Fruit fly (Drosophila melanogaster) whole organism, embryonic: ENCODE results near the gene CG12951.
A peak's percentile ranks its signal among the peaks of the same experiment; 100 is the strongest.

Source experiments
- CG1024 ChIP-seq: fragments of 200-800 bp; sonication (Bioruptor generic); IDR thresholded peaks from 2 replicates; pipeline ENCODE4 v1.3.6; 2022; ENCODE audit warnings: missing biosample characterization, missing genetic modification characterization
- CG10366 ChIP-seq: fragments of 200-800 bp; sonication (Bioruptor generic); IDR thresholded peaks from 2 replicates; pipeline ENCODE4 v1.3.6; 2022; ENCODE audit warnings: missing biosample characterization, missing genetic modification characterization
- CG10462 ChIP-seq: fragments of 200-800 bp; sonication (Bioruptor generic); optimal IDR thresholded peaks from 2 replicates; lab custom pipeline; 2016; ENCODE audit warnings: missing biosample characterization, missing genetic modification characterization
- CG10565 ChIP-seq: fragments of 200-800 bp; sonication (Bioruptor generic); optimal IDR thresholded peaks from 3 replicates; lab custom pipeline; 2016; ENCODE audit warnings: missing biosample characterization, mild to moderate bottlenecking, missing genetic modification characterization
- CG11723 ChIP-seq: fragments of 200-800 bp; sonication (Bioruptor generic); optimal IDR thresholded peaks from 2 replicates; lab custom pipeline; 2017; ENCODE audit warnings: missing biosample characterization, mild to moderate bottlenecking, missing genetic modification characterization
- CG1603 ChIP-seq: fragments of 200-800 bp; sonication (Bioruptor generic); optimal IDR thresholded peaks from 2 replicates; lab custom pipeline; 2019; ENCODE audit warnings: missing biosample characterization, mild to moderate bottlenecking, missing genetic modification characterization, moderate library complexity
- CG16863 ChIP-seq: fragments of 200-800 bp; sonication (Bioruptor generic); optimal IDR thresholded peaks from 3 replicates; lab custom pipeline; 2016; ENCODE audit warnings: missing biosample characterization, missing genetic modification characterization
- CG17802 ChIP-seq: fragments of 200-800 bp; sonication (Bioruptor generic); optimal IDR thresholded peaks from 2 replicates; lab custom pipeline; 2018; ENCODE audit warnings: missing biosample characterization, mild to moderate bottlenecking, missing genetic modification characterization, moderate library complexity
- CG1832 ChIP-seq: fragments of 200-800 bp; sonication (Bioruptor generic); optimal IDR thresholded peaks from 2 replicates; lab custom pipeline; 2017; ENCODE audit warnings: missing biosample characterization, mild to moderate bottlenecking, missing genetic modification characterization, inconsistent platforms
- CG18764 ChIP-seq: fragments of 200-800 bp; sonication (Bioruptor generic); optimal IDR thresholded peaks from 3 replicates; lab custom pipeline; 2016; ENCODE audit warnings: missing biosample characterization, missing genetic modification characterization
- CG2202 ChIP-seq: fragments of 200-800 bp; sonication (Bioruptor generic); optimal IDR thresholded peaks from 2 replicates; lab custom pipeline; 2018; ENCODE audit warnings: missing biosample characterization, mild to moderate bottlenecking, missing genetic modification characterization
- CG30431 ChIP-seq: fragments of 200-800 bp; sonication (Bioruptor generic); optimal IDR thresholded peaks from 2 replicates; lab custom pipeline; 2017; ENCODE audit warnings: missing biosample characterization, missing genetic modification characterization
- CG31224 ChIP-seq: fragments of 200-800 bp; sonication (Bioruptor generic); IDR thresholded peaks from 2 replicates; pipeline ENCODE4 v1.3.6; 2022; ENCODE audit warnings: missing biosample characterization, missing genetic modification characterization
- CG31388 ChIP-seq: fragments of 200-800 bp; sonication (Bioruptor generic); optimal IDR thresholded peaks from 2 replicates; lab custom pipeline; 2016; ENCODE audit warnings: missing biosample characterization, missing genetic modification characterization
- CG32767 ChIP-seq: fragments of 200-800 bp; sonication (Bioruptor generic); IDR thresholded peaks from 2 replicates; pipeline ENCODE4 v1.3.6; 2022; ENCODE audit warnings: missing biosample characterization, missing genetic modification characterization
- CG3995 ChIP-seq: fragments of 200-800 bp; sonication (Bioruptor generic); optimal IDR thresholded peaks from 3 replicates; lab custom pipeline; 2016; ENCODE audit warnings: missing biosample characterization, missing genetic modification characterization
- CG8290 ChIP-seq, 3 experiments: fragments of 200-800 bp; sonication (Bioruptor generic); optimal IDR thresholded peaks; 2 replicates each; lab custom pipeline; 2016 to 2019; ENCODE audit warnings: missing biosample characterization in 3 of 3, missing genetic modification characterization in 3 of 3, mild to moderate bottlenecking in 2 of 3, moderate library complexity in 1 of 3
- CG8765 ChIP-seq: fragments of 200-800 bp; sonication (Bioruptor generic); IDR thresholded peaks from 2 replicates; pipeline ENCODE4 v1.3.6; 2022; ENCODE audit warnings: missing biosample characterization, missing genetic modification characterization
- CG9932 ChIP-seq: fragments of 200-800 bp; sonication (Bioruptor generic); IDR thresholded peaks from 2 replicates; pipeline ENCODE4 v1.3.6; 2022; ENCODE audit warnings: missing biosample characterization, missing genetic modification characterization
- Camta ChIP-seq: fragments of 200-800 bp; sonication (Bioruptor generic); optimal IDR thresholded peaks from 2 replicates; lab custom pipeline; 2016; ENCODE audit warnings: missing biosample characterization, missing genetic modification characterization
- Fer3 ChIP-seq: fragments of 200-800 bp; sonication (Bioruptor generic); optimal IDR thresholded peaks from 2 replicates; lab custom pipeline; 2018; ENCODE audit warnings: missing biosample characterization, mild to moderate bottlenecking, missing genetic modification characterization, moderate library complexity
- HLH3B ChIP-seq: fragments of 200-800 bp; sonication (Bioruptor generic); IDR thresholded peaks from 2 replicates; pipeline ENCODE4 v1.3.6; 2022; ENCODE audit warnings: missing biosample characterization, missing genetic modification characterization
- Hsf ChIP-seq: fragments of 200-800 bp; sonication (Bioruptor generic); optimal IDR thresholded peaks from 3 replicates; lab custom pipeline; 2016; ENCODE audit warnings: missing biosample characterization, missing genetic modification characterization
- Lhr ChIP-seq: fragments of 200-800 bp; sonication (Bioruptor generic); optimal IDR thresholded peaks from 3 replicates; lab custom pipeline; 2017; ENCODE audit warnings: mild to moderate bottlenecking, missing biosample characterization, missing genetic modification reagents, missing genetic modification characterization
- Lim3 ChIP-seq: fragments of 200-800 bp; sonication (Bioruptor generic); IDR thresholded peaks from 2 replicates; pipeline ENCODE4 v1.3.6; 2022; ENCODE audit warnings: missing biosample characterization, missing genetic modification characterization
- Lpt ChIP-seq: fragments of >200 bp; optimal IDR thresholded peaks from 2 replicates; lab custom pipeline; 2018; ENCODE audit warnings: missing biosample characterization, missing genetic modification characterization
- MBD-R2 ChIP-seq: fragments of 200-800 bp; sonication (Bioruptor generic); IDR thresholded peaks from 2 replicates; pipeline ENCODE4 v1.3.6; 2022; ENCODE audit warnings: missing biosample characterization, missing genetic modification characterization
- Mes4 ChIP-seq: fragments of 200-800 bp; sonication (Bioruptor generic); optimal IDR thresholded peaks from 2 replicates; lab custom pipeline; 2016; ENCODE audit warnings: missing biosample characterization, missing genetic modification characterization
- NK7.1 ChIP-seq: fragments of 200-800 bp; sonication (Bioruptor generic); optimal IDR thresholded peaks from 3 replicates; lab custom pipeline; 2016; ENCODE audit warnings: missing biosample characterization, missing genetic modification characterization
- PHDP ChIP-seq: fragments of 200-800 bp; sonication (Bioruptor generic); optimal IDR thresholded peaks from 3 replicates; lab custom pipeline; 2018; ENCODE audit warnings: missing biosample characterization, mild to moderate bottlenecking, missing genetic modification characterization, moderate library complexity
- Usf ChIP-seq: fragments of 200-800 bp; sonication (Bioruptor generic); optimal IDR thresholded peaks from 2 replicates; lab custom pipeline; 2017; ENCODE audit warnings: missing genotype, missing biosample characterization, missing genetic modification characterization
- abd-A ChIP-seq: fragments of 200-800 bp; sonication (Bioruptor generic); optimal IDR thresholded peaks from 3 replicates; lab custom pipeline; 2019; ENCODE audit warnings: missing biosample characterization, mild to moderate bottlenecking, missing genetic modification characterization, moderate library complexity
- bbx ChIP-seq: fragments of 200-800 bp; sonication (Bioruptor generic); IDR thresholded peaks from 2 replicates; pipeline ENCODE4 v1.3.6; 2022; ENCODE audit warnings: missing biosample characterization, missing genetic modification characterization; ENCODE audit not compliant: partially characterized antibody
- btn ChIP-seq: fragments of 200-800 bp; sonication (Bioruptor generic); optimal IDR thresholded peaks from 2 replicates; lab custom pipeline; 2016; ENCODE audit warnings: missing biosample characterization, missing genetic modification characterization
- crol ChIP-seq: fragments of 200-800 bp; sonication (Bioruptor generic); IDR thresholded peaks from 2 replicates; pipeline ENCODE4 v1.3.6; 2022; ENCODE audit warnings: missing biosample characterization, missing genetic modification characterization
- dati ChIP-seq: fragments of 200-800 bp; sonication (Bioruptor generic); IDR thresholded peaks from 2 replicates; pipeline ENCODE4 v1.3.6; 2022; ENCODE audit warnings: missing biosample characterization, missing genetic modification characterization
- emc ChIP-seq: fragments of 200-800 bp; sonication (Bioruptor generic); optimal IDR thresholded peaks from 2 replicates; lab custom pipeline; 2016; ENCODE audit warnings: missing biosample characterization, missing genetic modification characterization
- gce ChIP-seq: fragments of 200-800 bp; sonication (Bioruptor generic); IDR thresholded peaks from 3 replicates; pipeline ENCODE4 v1.3.6; 2022; ENCODE audit warnings: missing biosample characterization, missing genetic modification characterization
- gem ChIP-seq: fragments of 200-800 bp; sonication (Bioruptor generic); optimal IDR thresholded peaks from 2 replicates; lab custom pipeline; 2019; ENCODE audit warnings: missing biosample characterization, mild to moderate bottlenecking, missing genetic modification characterization, moderate library complexity
- gro ChIP-seq: fragments of 200-800 bp; sonication (Bioruptor generic); optimal IDR thresholded peaks from 2 replicates; lab custom pipeline; 2016; ENCODE audit warnings: missing biosample characterization, missing genetic modification characterization
- gsb ChIP-seq: fragments of 200-800 bp; sonication (Bioruptor generic); IDR thresholded peaks from 2 replicates; pipeline ENCODE4 v1.3.6; 2022; ENCODE audit warnings: missing biosample characterization, missing genetic modification characterization
- ind ChIP-seq: fragments of 200-800 bp; sonication (Bioruptor generic); optimal IDR thresholded peaks from 3 replicates; lab custom pipeline; 2016; ENCODE audit warnings: missing biosample characterization, missing genetic modification characterization
- maf-S ChIP-seq: fragments of 200-800 bp; sonication (Bioruptor generic); optimal IDR thresholded peaks from 2 replicates; lab custom pipeline; 2016; ENCODE audit warnings: missing biosample characterization, missing genetic modification characterization
- pan ChIP-seq, 4 experiments: fragments of >200 bp in 3 of 4; fragments of 200-800 bp in 1 of 4; sonication (Bioruptor generic) in 1 of 4; optimal IDR thresholded peaks in 3 of 4; IDR thresholded peaks in 1 of 4; 2 replicates each; pipeline versions ENCODE4 v1.3.6 to Lab custom; 2017 to 2022; ENCODE audit warnings: missing biosample characterization in 2 of 4, missing genetic modification characterization in 2 of 4, mixed read lengths in 1 of 4
- peb ChIP-seq: fragments of 200-800 bp; sonication (Bioruptor generic); IDR thresholded peaks from 2 replicates; pipeline ENCODE4 v1.3.6; 2022; ENCODE audit warnings: missing biosample characterization, missing genetic modification characterization
- pum ChIP-seq: fragments of 200-800 bp; sonication (Bioruptor generic); optimal IDR thresholded peaks from 2 replicates; lab custom pipeline; 2016; ENCODE audit warnings: missing biosample characterization, missing genetic modification characterization
- ro ChIP-seq: fragments of 200-800 bp; sonication (Bioruptor generic); IDR thresholded peaks from 2 replicates; pipeline ENCODE4 v1.3.6; 2022; ENCODE audit warnings: missing biosample characterization, missing genetic modification characterization
- sd ChIP-seq: fragments of 200-800 bp; sonication (Bioruptor generic); optimal IDR thresholded peaks from 3 replicates; lab custom pipeline; 2018; ENCODE audit warnings: missing biosample characterization, mild to moderate bottlenecking, missing genetic modification characterization, moderate library complexity
- sens ChIP-seq: fragments of 200-800 bp; sonication (Bioruptor generic); peaks from one replicate; lab custom pipeline; 2016; ENCODE audit warnings: missing biosample characterization, missing genetic modification characterization
- sqz ChIP-seq: fragments of 200-800 bp; sonication (Bioruptor generic); optimal IDR thresholded peaks from 3 replicates; lab custom pipeline; 2018; ENCODE audit warnings: missing biosample characterization, mild to moderate bottlenecking, missing genetic modification characterization
- tll ChIP-seq, 2 experiments: fragments of 200-800 bp in 1 of 2; fragments of >200 bp in 1 of 2; sonication (Bioruptor generic) in 1 of 2; optimal IDR thresholded peaks; 2 replicates each; lab custom pipeline; 2017 to 2019; ENCODE audit warnings: missing biosample characterization in 2 of 2, missing genetic modification characterization in 2 of 2, mild to moderate bottlenecking in 1 of 2, moderate library complexity in 1 of 2
- vvl ChIP-seq: fragments of 200-800 bp; sonication (Bioruptor generic); IDR thresholded peaks from 2 replicates; pipeline ENCODE4 v1.3.6; 2022; ENCODE audit warnings: missing biosample characterization, missing genetic modification characterization

The CG12951 gene

dm6 chr3R:9353276-9353652 is 23.1 kb upstream of the CG12951 start (continued):
- peak; percentile 96 for TF ChIP-seq gem (tag; lab: Kevin White, UChicago)
- TF ChIP-seq MBD-R2, result no peak
- no peak for TF ChIP-seq crol (GFP tag; lab: Robert Waterston, UW)
- no peak for TF ChIP-seq gce (GFP tag; lab: Robert Waterston, UW)
- TF ChIP-seq Hsf (GFP tag; lab: Kevin White, UChicago), result peak; percentile 75
- no peak for TF ChIP-seq btn (GFP tag; lab: Kevin White, UChicago)
- peak; percentile 26 for TF ChIP-seq CG17802 (tag; lab: Kevin White, UChicago)
- peak; percentile 53 for TF ChIP-seq CG16863 (GFP tag; lab: Kevin White, UChicago)
- peak; percentile 46 for TF ChIP-seq Usf
- peak; percentile 44 for TF ChIP-seq CG31388 (GFP tag; lab: Kevin White, UChicago)
- TF ChIP-seq Camta (GFP tag; lab: Kevin White, UChicago), result peak; percentile 27
- TF ChIP-seq abd-A (tag; lab: Kevin White, UChicago), result peak; percentile 56
- no peak for TF ChIP-seq HLH3B (GFP tag; lab: Robert Waterston, UW)
- peak; percentile 44 for TF ChIP-seq Mes4 (GFP tag; lab: Kevin White, UChicago)
- TF ChIP-seq sqz, result peak; percentile 24
- no peak for TF ChIP-seq sd (tag; lab: Kevin White, UChicago)
- no peak for TF ChIP-seq dati (GFP tag; lab: Robert Waterston, UW)
- peak; percentile 84 for TF ChIP-seq ind (GFP tag; lab: Kevin White, UChicago)
- TF ChIP-seq CG1832 (GFP tag; lab: Kevin White, UChicago), result no peak
- peak; percentile 61 for TF ChIP-seq CG11723 (GFP tag; lab: Kevin White, UChicago)
- TF ChIP-seq CG30431 (GFP tag; lab: Kevin White, UChicago), result no peak
- no peak for TF ChIP-seq CG10366 (GFP tag; lab: Robert Waterston, UW)
- TF ChIP-seq gsb (GFP tag; lab: Robert Waterston, UW), result no peak
- TF ChIP-seq emc, result no peak
- TF ChIP-seq NK7.1 (GFP tag; lab: Kevin White, UChicago), result peak; percentile 30
- TF ChIP-seq maf-S (GFP tag; lab: Kevin White, UChicago), result peak; percentile 13
- TF ChIP-seq CG10565, result no peak
- no peak for TF ChIP-seq ro
- TF ChIP-seq vvl, result no peak
- TF ChIP-seq pum, result peak; percentile 30
- TF ChIP-seq Lim3 (GFP tag; lab: Robert Waterston, UW), result no peak
- TF ChIP-seq CG3995 (GFP tag; lab: Kevin White, UChicago), result peak; percentile 39
- TF ChIP-seq bbx (GFP tag; lab: Robert Waterston, UW), result no peak
- TF ChIP-seq CG1603, result peak; percentile 50
- TF ChIP-seq Lpt, result no peak
- TF ChIP-seq CG1024 (GFP tag; lab: Robert Waterston, UW), result no peak
- no peak for TF ChIP-seq pan (optimal IDR thresholded peaks at IDR 0.05; lab: Kevin White, UChicago)
- no peak for TF ChIP-seq pan (GFP tag; optimal IDR thresholded peaks at IDR 0.05 in 1 of 2, IDR thresholded peaks at IDR 0.05 in 1 of 2)
- TF ChIP-seq CG18764 (GFP tag; lab: Kevin White, UChicago), result peak; percentile 81
- peak; percentile 92 for TF ChIP-seq PHDP (tag; lab: Kevin White, UChicago)
- no peak for TF ChIP-seq CG32767 (GFP tag; lab: Robert Waterston, UW)
- no peak for TF ChIP-seq peb (GFP tag; lab: Robert Waterston, UW)
- no peak for TF ChIP-seq gro (GFP tag; lab: Kevin White, UChicago)
- TF ChIP-seq sens, result peak; percentile 97
- TF ChIP-seq CG9932 (GFP tag; lab: Robert Waterston, UW), result no peak
- TF ChIP-seq CG10462 (GFP tag; lab: Kevin White, UChicago), result peak; percentile 80
- TF ChIP-seq tll (GFP tag; optimal IDR thresholded peaks at IDR 0.05; lab: Kevin White, UChicago), result peak in 1 of 2 experiments; percentile 68
- peak; percentile 75 for TF ChIP-seq CG2202
- TF ChIP-seq Lhr, result no peak
- peak; percentile 85 for TF ChIP-seq Fer3 (tag; lab: Kevin White, UChicago)
- peak; percentile 64 for TF ChIP-seq CG8290 (GFP tag; optimal IDR thresholded peaks at IDR 0.05; lab: Kevin White, UChicago)
- peak in 1 of 2 experiments; percentile 51 for TF ChIP-seq CG8290 (tag; optimal IDR thresholded peaks at IDR 0.05; lab: Kevin White, UChicago)
- no peak for TF ChIP-seq CG8765 (GFP tag; lab: Robert Waterston, UW)
- no peak for TF ChIP-seq CG31224 (GFP tag; lab: Robert Waterston, UW)
